Fruit fly (Drosophila melanogaster) whole organism, embryonic: ENCODE data around the gene CG15404.

Experiments
- Aef1 ChIP-seq: fragments of 200-800 bp; sonication (Bioruptor generic); IDR thresholded peaks from 3 replicates; pipeline ENCODE4 v1.3.6; 2022; ENCODE audit warnings: missing biosample characterization, missing genetic modification characterization
- Asciz ChIP-seq: fragments of 200-800 bp; sonication (Bioruptor generic); optimal IDR thresholded peaks from 2 replicates; lab custom pipeline; 2017; ENCODE audit warnings: missing biosample characterization, mild to moderate bottlenecking, missing genetic modification characterization, missing genetic modification reagents
- CG10654 ChIP-seq: fragments of 200-800 bp; sonication (Bioruptor generic); optimal IDR thresholded peaks from 2 replicates; lab custom pipeline; 2016; ENCODE audit warnings: missing biosample characterization, missing genetic modification characterization
- CG10959 ChIP-seq: fragments of 200-800 bp; sonication (Bioruptor generic); IDR thresholded peaks from 2 replicates; pipeline ENCODE4 v1.3.6; 2022; ENCODE audit warnings: missing biosample characterization, missing genetic modification characterization
- CG12769 ChIP-seq: fragments of 200-800 bp; sonication (Bioruptor generic); optimal IDR thresholded peaks from 2 replicates; lab custom pipeline; 2019; ENCODE audit warnings: missing biosample characterization, mild to moderate bottlenecking, missing genetic modification characterization, moderate library complexity
- CG14860 ChIP-seq: fragments of 200-800 bp; sonication (Bioruptor generic); IDR thresholded peaks from 3 replicates; pipeline ENCODE4 v1.3.6; 2022; ENCODE audit warnings: missing biosample characterization, missing genetic modification characterization; ENCODE audit not compliant: partially characterized antibody
- CG16813 ChIP-seq: fragments of 200-800 bp; sonication (Bioruptor generic); IDR thresholded peaks from 3 replicates; pipeline ENCODE4 v1.3.6; 2022; ENCODE audit warnings: missing biosample characterization, missing genetic modification characterization; ENCODE audit not compliant: partially characterized antibody
- CG17186 ChIP-seq: fragments of 200-800 bp; sonication (Bioruptor generic); optimal IDR thresholded peaks from 3 replicates; lab custom pipeline; 2017; ENCODE audit warnings: missing biosample characterization, missing genetic modification reagents, missing genetic modification characterization
- CG17328 ChIP-seq: fragments of 200-800 bp; sonication (Bioruptor generic); IDR thresholded peaks from 2 replicates; pipeline ENCODE4 v1.3.6; 2022; ENCODE audit warnings: missing biosample characterization, missing genetic modification characterization
- CG3065 ChIP-seq: fragments of 200-800 bp; sonication (Bioruptor generic); optimal IDR thresholded peaks from 2 replicates; lab custom pipeline; 2016; ENCODE audit warnings: missing biosample characterization, missing genetic modification characterization
- CG32772 ChIP-seq: fragments of 200-800 bp; sonication (Bioruptor generic); IDR thresholded peaks from 2 replicates; pipeline ENCODE4 v1.3.6; 2022; ENCODE audit warnings: missing biosample characterization, missing genetic modification characterization
- CG34422 ChIP-seq: fragments of 200-800 bp; sonication (Bioruptor generic); IDR thresholded peaks from 3 replicates; pipeline ENCODE4 v1.3.6; 2022; ENCODE audit warnings: missing biosample characterization, missing genetic modification characterization
- CG3847 ChIP-seq: fragments of 200-800 bp; sonication (Bioruptor generic); IDR thresholded peaks from 2 replicates; pipeline ENCODE4 v1.3.6; 2022; ENCODE audit warnings: missing biosample characterization, missing genetic modification characterization
- CG5180 ChIP-seq: fragments of 200-800 bp; sonication (Bioruptor generic); optimal IDR thresholded peaks from 3 replicates; lab custom pipeline; 2017; ENCODE audit warnings: missing biosample characterization, missing genetic modification characterization, mild to moderate bottlenecking, moderate library complexity, missing genetic modification reagents
- CG7839 ChIP-seq: fragments of 200-800 bp; sonication (Bioruptor generic); optimal IDR thresholded peaks from 3 replicates; lab custom pipeline; 2018; ENCODE audit warnings: missing biosample characterization, mild to moderate bottlenecking, missing genetic modification characterization, moderate library complexity
- CG8924 ChIP-seq: fragments of 200-800 bp; optimal IDR thresholded peaks from 3 replicates; lab custom pipeline; 2019; ENCODE audit warnings: missing biosample characterization, mild to moderate bottlenecking, missing genetic modification characterization, moderate library complexity
- CG9797 ChIP-seq: fragments of 200-800 bp; sonication (Bioruptor generic); optimal IDR thresholded peaks from 3 replicates; lab custom pipeline; 2018; ENCODE audit warnings: missing biosample characterization, mild to moderate bottlenecking, missing genetic modification characterization
- Dp ChIP-seq: fragments of 200-800 bp; sonication (Bioruptor generic); optimal IDR thresholded peaks from 2 replicates; lab custom pipeline; 2018; ENCODE audit warnings: missing biosample characterization, mild to moderate bottlenecking, missing genetic modification characterization, moderate library complexity
- Dref ChIP-seq: fragments of 200-800 bp; sonication (Bioruptor generic); IDR thresholded peaks from 2 replicates; pipeline ENCODE4 v1.3.6; 2022; ENCODE audit warnings: missing biosample characterization, missing genetic modification characterization
- HLH3B ChIP-seq: fragments of 200-800 bp; sonication (Bioruptor generic); IDR thresholded peaks from 2 replicates; pipeline ENCODE4 v1.3.6; 2022; ENCODE audit warnings: missing biosample characterization, missing genetic modification characterization
- HLHmδ ChIP-seq: fragments of 200-800 bp; sonication (Bioruptor generic); optimal IDR thresholded peaks from 2 replicates; lab custom pipeline; 2018; ENCODE audit warnings: missing biosample characterization, mild to moderate bottlenecking, missing genetic modification characterization, moderate library complexity
- Hey ChIP-seq: fragments of 200-800 bp; sonication (Bioruptor generic); optimal IDR thresholded peaks from 3 replicates; lab custom pipeline; 2018; ENCODE audit warnings: missing biosample characterization, mild to moderate bottlenecking, missing genetic modification characterization
- MESR4 ChIP-seq: fragments of 200-800 bp; sonication (Bioruptor generic); optimal IDR thresholded peaks from 2 replicates; lab custom pipeline; 2018; ENCODE audit warnings: missing biosample characterization, mild to moderate bottlenecking, missing genetic modification characterization, moderate library complexity
- Usf ChIP-seq: fragments of 200-800 bp; sonication (Bioruptor generic); optimal IDR thresholded peaks from 2 replicates; lab custom pipeline; 2017; ENCODE audit warnings: missing genotype, missing biosample characterization, missing genetic modification characterization
- YL-1 ChIP-seq: fragments of 200-800 bp; sonication (Bioruptor generic); optimal IDR thresholded peaks from 3 replicates; lab custom pipeline; 2017; ENCODE audit warnings: missing biosample characterization, mild to moderate bottlenecking, missing genetic modification characterization
- ara ChIP-seq: fragments of 200-800 bp; sonication (Bioruptor generic); IDR thresholded peaks from 2 replicates; pipeline ENCODE4 v1.3.6; 2022; ENCODE audit warnings: missing biosample characterization, missing genetic modification characterization
- cad ChIP-seq: fragments of >200 bp; optimal IDR thresholded peaks from 2 replicates; lab custom pipeline; 2017; ENCODE audit warnings: missing biosample characterization, missing genetic modification characterization
- chn ChIP-seq: fragments of 200-800 bp; sonication (Bioruptor generic); optimal IDR thresholded peaks from 2 replicates; lab custom pipeline; 2016; ENCODE audit warnings: missing biosample characterization, missing genetic modification characterization
- ci ChIP-seq: fragments of 200-800 bp; sonication (Bioruptor generic); IDR thresholded peaks from 3 replicates; pipeline ENCODE4 v1.3.6; 2022; ENCODE audit warnings: missing biosample characterization, missing genetic modification characterization
- crp ChIP-seq, 2 experiments: fragments of 200-800 bp; sonication (Bioruptor generic); optimal IDR thresholded peaks; 2 replicates in 1 of 2; 3 replicates in 1 of 2; lab custom pipeline; 2017; ENCODE audit warnings: missing biosample characterization in 2 of 2, missing genetic modification characterization in 2 of 2, mild to moderate bottlenecking in 1 of 2, moderate library complexity in 1 of 2
- fru ChIP-seq: fragments of >200 bp; optimal IDR thresholded peaks from 2 replicates; lab custom pipeline; 2017
- gem ChIP-seq: fragments of 200-800 bp; sonication (Bioruptor generic); optimal IDR thresholded peaks from 2 replicates; lab custom pipeline; 2019; ENCODE audit warnings: missing biosample characterization, mild to moderate bottlenecking, missing genetic modification characterization, moderate library complexity
- lilli ChIP-seq: fragments of 200-800 bp; sonication (Bioruptor generic); optimal IDR thresholded peaks from 3 replicates; lab custom pipeline; 2016; ENCODE audit warnings: missing biosample characterization, missing genetic modification characterization
- pfk ChIP-seq: fragments of 200-800 bp; sonication (Bioruptor generic); optimal IDR thresholded peaks from 2 replicates; lab custom pipeline; 2018; ENCODE audit warnings: missing biosample characterization, mild to moderate bottlenecking, missing genetic modification characterization, moderate library complexity
- pho ChIP-seq: fragments of 200-800 bp; sonication (Bioruptor generic); optimal IDR thresholded peaks from 2 replicates; lab custom pipeline; 2016; ENCODE audit warnings: missing biosample characterization, missing genetic modification characterization
- phol ChIP-seq: fragments of 200-800 bp; sonication (Bioruptor generic); optimal IDR thresholded peaks from 3 replicates; lab custom pipeline; 2018; ENCODE audit warnings: missing biosample characterization, mild to moderate bottlenecking, missing genetic modification characterization, moderate library complexity
- psq ChIP-seq: fragments of 200-800 bp; sonication (Bioruptor generic); optimal IDR thresholded peaks from 2 replicates; lab custom pipeline; 2017; ENCODE audit warnings: missing biosample characterization, missing genetic modification characterization
- pzg ChIP-seq: fragments of 200-800 bp; sonication (Bioruptor generic); optimal IDR thresholded peaks from 3 replicates; lab custom pipeline; 2018; ENCODE audit warnings: missing biosample characterization, mild to moderate bottlenecking, missing genetic modification characterization, moderate library complexity
- salm ChIP-seq: fragments of 200-800 bp; sonication (Bioruptor generic); optimal IDR thresholded peaks from 2 replicates; lab custom pipeline; 2018; ENCODE audit warnings: missing biosample characterization, mild to moderate bottlenecking, missing genetic modification characterization
- sc ChIP-seq, 3 experiments: fragments of >200 bp in 2 of 3; fragments of 200-800 bp in 1 of 3; sonication (Bioruptor generic) in 1 of 3; optimal IDR thresholded peaks; 2 replicates in 2 of 3; 3 replicates in 1 of 3; lab custom pipeline; 2017; ENCODE audit warnings: mild to moderate bottlenecking in 1 of 3, missing biosample characterization in 1 of 3, missing genetic modification characterization in 1 of 3, missing genetic modification reagents in 1 of 3
- sim ChIP-seq: fragments of 200-800 bp; sonication (Bioruptor generic); IDR thresholded peaks from 2 replicates; pipeline ENCODE4 v1.3.6; 2022; ENCODE audit warnings: missing biosample characterization, missing genetic modification characterization
- sna ChIP-seq: fragments of 200-800 bp; sonication (Bioruptor generic); IDR thresholded peaks from 2 replicates; pipeline ENCODE4 v1.3.6; 2022; ENCODE audit warnings: missing biosample characterization, missing genetic modification characterization; ENCODE audit not compliant: partially characterized antibody
- so ChIP-seq: fragments of 200-800 bp; sonication (Bioruptor generic); IDR thresholded peaks from 3 replicates; pipeline ENCODE4 v1.3.6; 2022; ENCODE audit warnings: missing biosample characterization, missing genetic modification characterization
- sob ChIP-seq: fragments of 200-800 bp; sonication (Bioruptor generic); IDR thresholded peaks from 2 replicates; pipeline ENCODE4 v1.3.6; 2022; ENCODE audit warnings: missing biosample characterization, missing genetic modification characterization
- sr ChIP-seq: fragments of 200-800 bp; sonication (Bioruptor generic); IDR thresholded peaks from 3 replicates; pipeline ENCODE4 v1.3.6; 2022; ENCODE audit warnings: missing biosample characterization, missing genetic modification characterization
- stc ChIP-seq: fragments of 200-800 bp; sonication (Bioruptor generic); IDR thresholded peaks from 2 replicates; pipeline ENCODE4 v1.3.6; 2022; ENCODE audit warnings: missing biosample characterization, missing genetic modification characterization
- sug ChIP-seq: fragments of 200-800 bp; optimal IDR thresholded peaks from 2 replicates; lab custom pipeline; 2019; ENCODE audit warnings: missing biosample characterization, mild to moderate bottlenecking, missing genetic modification characterization, moderate library complexity
- tio ChIP-seq: fragments of 200-800 bp; sonication (Bioruptor generic); optimal IDR thresholded peaks from 2 replicates; lab custom pipeline; 2017; ENCODE audit warnings: missing biosample characterization, missing genetic modification characterization, inconsistent platforms
- zen ChIP-seq: fragments of 200-800 bp; sonication (Bioruptor generic); optimal IDR thresholded peaks from 3 replicates; lab custom pipeline; 2018; ENCODE audit warnings: missing biosample characterization, mild to moderate bottlenecking, missing genetic modification characterization, moderate library complexity

Gene CG15404

DNA sequence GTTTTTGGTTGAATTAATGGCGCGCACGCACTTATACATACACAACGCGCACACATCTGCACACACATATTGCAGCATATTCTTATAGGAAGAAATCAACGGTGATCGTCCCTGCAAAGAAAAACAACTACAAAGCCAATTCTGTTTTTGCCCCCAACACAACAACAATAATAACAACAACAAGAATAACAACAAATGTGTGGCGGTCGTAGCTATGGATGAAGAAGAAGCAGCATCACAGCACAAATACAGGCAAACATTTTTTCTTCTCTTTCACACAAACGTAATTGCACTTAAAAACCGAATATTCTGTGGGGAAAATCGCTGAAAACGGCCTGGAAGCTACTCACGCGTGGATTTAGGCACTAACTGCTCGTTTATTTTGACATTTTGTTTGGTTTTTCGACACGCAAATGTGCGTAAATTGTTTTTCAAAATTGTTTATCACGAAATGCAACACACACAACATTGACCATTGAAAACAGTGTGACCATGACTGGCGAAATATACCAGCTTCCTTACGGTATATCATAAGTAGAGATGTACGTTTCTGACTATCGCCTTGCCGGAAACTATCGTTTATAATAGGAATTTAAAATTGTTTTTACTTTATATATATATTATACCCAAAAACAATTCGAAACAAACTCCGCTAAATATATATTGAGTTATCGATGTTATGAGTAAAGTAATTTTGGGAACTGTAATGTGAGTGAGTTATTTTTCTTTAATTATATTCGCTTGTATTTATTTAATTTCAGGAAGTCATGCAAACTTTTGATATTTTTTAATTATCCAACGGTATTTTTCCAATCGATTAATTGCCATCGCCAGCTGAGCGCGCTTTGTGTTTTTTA lies 14.4 kb upstream of the CG15404 start, which contains the start of the genes Mad and gkt (continued):
- TF ChIP-seq CG12769 (tag; lab: Kevin White, UChicago) = no peak
- TF ChIP-seq sim (GFP tag; lab: Robert Waterston, UW) = no peak
- 0 out of 2 replicates have a peak, but pooled peaks have one; percentile 11 for TF ChIP-seq Dref (GFP tag; lab: Robert Waterston, UW)
- TF ChIP-seq CG14860 (GFP tag; lab: Robert Waterston, UW) = 0 out of 3 replicates have a peak, but pooled peaks have one; percentile 15
- TF ChIP-seq chn (GFP tag; lab: Kevin White, UChicago) = no peak
- no peak for TF ChIP-seq so
- TF ChIP-seq gem (tag; lab: Kevin White, UChicago) = peak; percentile 4
- no peak for TF ChIP-seq sug (tag; lab: Kevin White, UChicago)
- peak; percentile 35 for TF ChIP-seq CG8924 (tag; lab: Kevin White, UChicago)
- 0 out of 3 replicates have a peak, but pooled peaks have one; percentile 8 for TF ChIP-seq CG34422 (GFP tag; lab: Robert Waterston, UW)
- no peak for TF ChIP-seq zen (tag; lab: Kevin White, UChicago)
- TF ChIP-seq psq (GFP tag; lab: Kevin White, UChicago) = no peak
- no peak for TF ChIP-seq pfk (GFP tag; lab: Kevin White, UChicago)
- TF ChIP-seq cad (GFP tag; lab: Kevin White, UChicago) = no peak
- TF ChIP-seq sna = 0 out of 2 replicates have a peak, but pooled peaks have one; percentile 30
- no peak for TF ChIP-seq HLH3B (GFP tag; lab: Robert Waterston, UW)
- TF ChIP-seq CG3847 (GFP tag; lab: Robert Waterston, UW) = no peak
- TF ChIP-seq ci (GFP tag; lab: Robert Waterston, UW) = no peak
- TF ChIP-seq CG9797 (GFP tag; lab: Kevin White, UChicago) = peak; percentile 39
- TF ChIP-seq CG16813 = peak; percentile 65
- TF ChIP-seq pzg (GFP tag; lab: Kevin White, UChicago) = peak; percentile 37
- TF ChIP-seq YL-1 (GFP tag; lab: Kevin White, UChicago) = peak; percentile 41
- TF ChIP-seq MESR4 = peak; percentile 87
- TF ChIP-seq Hey (tag; lab: Kevin White, UChicago) = no peak
- no peak for TF ChIP-seq pho (GFP tag; lab: Kevin White, UChicago)
- no peak for TF ChIP-seq sc (optimal IDR thresholded peaks at IDR 0.05; lab: Kevin White, UChicago)
- no peak for TF ChIP-seq sc (GFP tag; optimal IDR thresholded peaks at IDR 0.05; lab: Kevin White, UChicago)
- no peak for TF ChIP-seq CG10654 (GFP tag; lab: Kevin White, UChicago)
- no peak for TF ChIP-seq HLHmδ (GFP tag; lab: Kevin White, UChicago)
- TF ChIP-seq Dp (GFP tag; lab: Kevin White, UChicago) = peak; percentile 37
- TF ChIP-seq Asciz (GFP tag; lab: Kevin White, UChicago) = no peak
- no peak for TF ChIP-seq CG3065 (GFP tag; lab: Kevin White, UChicago)
- no peak for TF ChIP-seq lilli (GFP tag; lab: Kevin White, UChicago)
- TF ChIP-seq fru (lab: Kevin White, UChicago) = no peak
- TF ChIP-seq Aef1 (GFP tag; lab: Robert Waterston, UW) = peak; percentile 36; the same call in 2 of the 3 replicates
- TF ChIP-seq CG10959 = no peak
- TF ChIP-seq Usf (GFP tag; lab: Kevin White, UChicago) = no peak
- TF ChIP-seq CG17328 = no peak
- TF ChIP-seq crp (GFP tag; optimal IDR thresholded peaks at IDR 0.05; lab: Kevin White, UChicago) = peak in 1 of 2 experiments; percentile 41
- TF ChIP-seq phol (tag; lab: Kevin White, UChicago) = no peak
- no peak for TF ChIP-seq sr
- no peak for TF ChIP-seq CG32772 (GFP tag; lab: Robert Waterston, UW)
- TF ChIP-seq tio (GFP tag; lab: Kevin White, UChicago) = no peak
- no peak for TF ChIP-seq salm (tag; lab: Kevin White, UChicago)
- TF ChIP-seq CG7839 (tag; lab: Kevin White, UChicago) = no peak
- peak; percentile 16 for TF ChIP-seq CG17186
- no peak for TF ChIP-seq ara (GFP tag; lab: Robert Waterston, UW)
- no peak for TF ChIP-seq sob (GFP tag; lab: Robert Waterston, UW)
- TF ChIP-seq stc = no peak
- no peak for TF ChIP-seq CG5180 (GFP tag; lab: Kevin White, UChicago)
